Fruit fly (Drosophila melanogaster) whole organism, prepupa: ENCODE data around the gene Shab.

Source experiments
- Blimp-1 ChIP-seq: fragments of 200-800 bp; sonication (Bioruptor generic); optimal IDR thresholded peaks from 3 replicates; lab custom pipeline; 2017; ENCODE audit warnings: missing biosample characterization, missing genetic modification characterization, mild to moderate bottlenecking, moderate library complexity, missing genetic modification reagents
- CG6276 ChIP-seq: fragments of 200-800 bp; sonication (Bioruptor generic); optimal IDR thresholded peaks from 2 replicates; lab custom pipeline; 2017; ENCODE audit warnings: missing biosample characterization, mild to moderate bottlenecking, missing genetic modification characterization
- CG6792 ChIP-seq: fragments of 200-800 bp; sonication (Bioruptor generic); optimal IDR thresholded peaks from 3 replicates; lab custom pipeline; 2016; ENCODE audit warnings: missing biosample characterization, missing genetic modification characterization
- CG8119 ChIP-seq: fragments of 200-800 bp; sonication (Bioruptor generic); IDR thresholded peaks from 3 replicates; pipeline ENCODE4 v1.3.6; 2022; ENCODE audit warnings: missing biosample characterization, missing genetic modification characterization
- OdsH ChIP-seq: fragments of 200-800 bp; sonication (Bioruptor generic); optimal IDR thresholded peaks from 3 replicates; lab custom pipeline; 2016; ENCODE audit warnings: missing biosample characterization, missing genetic modification characterization
- cyc ChIP-seq: fragments of 200-800 bp; sonication (Bioruptor generic); optimal IDR thresholded peaks from 3 replicates; lab custom pipeline; 2016; ENCODE audit warnings: missing biosample characterization, missing genetic modification characterization
- salr ChIP-seq, 2 experiments: fragments of 200-800 bp; sonication (Bioruptor generic); optimal IDR thresholded peaks; 3 replicates each; lab custom pipeline; 2016 to 2018; ENCODE audit warnings: missing biosample characterization in 2 of 2, missing genetic modification characterization in 2 of 2, mild to moderate bottlenecking in 1 of 2

dm6 chr3L:2923097-2923496, 28.3 kb downstream of the Shab start:
- TF ChIP-seq OdsH (GFP tag; lab: Kevin White, UChicago), result no peak
- TF ChIP-seq CG6792 (GFP tag; lab: Kevin White, UChicago), result no peak
- no peak for TF ChIP-seq cyc
- TF ChIP-seq CG8119, result no peak
- no peak for TF ChIP-seq salr (GFP tag; optimal IDR thresholded peaks at IDR 0.05; lab: Kevin White, UChicago)
- no peak for TF ChIP-seq CG6276 (GFP tag; lab: Kevin White, UChicago)
- TF ChIP-seq Blimp-1 (GFP tag; lab: Kevin White, UChicago), result no peak
